Worm (Caenorhabditis elegans): Measurements from ENCODE around the gene Y39G8B.7.

The Y39G8B.7 gene

DNA sequence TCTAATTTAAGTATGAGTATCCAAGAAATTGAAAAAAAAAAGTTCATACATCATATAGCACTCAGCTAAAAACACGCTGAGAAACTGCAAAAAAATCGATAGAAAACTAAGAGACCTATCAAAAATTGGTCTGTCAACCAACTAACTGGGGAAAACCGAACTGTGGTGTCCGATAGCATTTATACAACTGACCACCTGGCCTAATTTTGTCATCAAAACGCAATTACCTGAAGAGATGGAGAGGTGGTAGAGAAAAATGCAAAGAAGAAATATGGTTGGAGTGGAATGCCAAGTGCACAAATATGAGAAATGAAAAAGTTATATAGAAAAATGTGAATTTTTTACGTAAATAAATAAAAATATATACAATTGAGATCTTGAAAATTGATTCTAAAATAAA lies 21.3 kb downstream of the Y39G8B.7 start, which contains the start of gene Y39G8B.1:
Y39G8B.1 (minus strand) TSS at position 299 of the 400 bp plus-strand sequence.
- TF ChIP-seq ceh-9 (tag; optimal IDR thresholded peaks at IDR 0.05) (no peak), mml-1 (tag; optimal IDR thresholded peaks at IDR 0.05) (no peak), snpc-4 (tag; optimal IDR thresholded peaks at IDR 0.05) (no peak), nhr-23 (tag; optimal IDR thresholded peaks at IDR 0.05) (peak; percentile 43), sea-2 (GFP tag; optimal IDR thresholded peaks at IDR 0.05) (no peak), lin-15B (tag; optimal IDR thresholded peaks at IDR 0.05) (no peak), tbx-2 (tag; optimal IDR thresholded peaks at IDR 0.05) (no peak), ceh-28 (tag; optimal IDR thresholded peaks at IDR 0.05) (peak; percentile 7), nhr-43 (tag; optimal IDR thresholded peaks at IDR 0.05; ENCODE audit: poor library complexity, severe bottlenecking) (no peak), skn-1 (tag; optimal IDR thresholded peaks at IDR 0.05) (peak; percentile 3), nhr-76 (tag; optimal IDR thresholded peaks at IDR 0.05) (no peak), mdl-1 (tag; optimal IDR thresholded peaks at IDR 0.05) (no peak), pha-4 (tag; optimal IDR thresholded peaks at IDR 0.05) (peak; percentile 5), nhr-237 (tag; optimal IDR thresholded peaks at IDR 0.05) (no peak), elt-1 (tag; optimal IDR thresholded peaks at IDR 0.05) (no peak), fkh-2 (tag; optimal IDR thresholded peaks at IDR 0.05) (no peak), egl-27 (tag; optimal IDR thresholded peaks at IDR 0.05) (no peak), nfya-1 (tag; optimal IDR thresholded peaks at IDR 0.05; ENCODE audit: insufficient read depth) (no peak), nhr-25 (tag; optimal IDR thresholded peaks at IDR 0.05) (no peak), fos-1 (tag; optimal IDR thresholded peaks at IDR 0.05) (no peak), ama-1 (optimal IDR thresholded peaks at IDR 0.05) (no peak), zag-1 (tag; optimal IDR thresholded peaks at IDR 0.05) (no peak), eor-1 (tag; optimal IDR thresholded peaks at IDR 0.05) (no peak), nhr-11 (tag; optimal IDR thresholded peaks at IDR 0.05) (no peak), fkh-10 (GFP tag; optimal IDR thresholded peaks at IDR 0.05) (no peak), lin-39 (tag; optimal IDR thresholded peaks at IDR 0.05) (no peak), unc-39 (tag; optimal IDR thresholded peaks at IDR 0.05) (no peak), hmg-11 (tag; optimal IDR thresholded peaks at IDR 0.05) (no peak), nhr-67 (tag; optimal IDR thresholded peaks at IDR 0.05) (no peak), ztf-11 (tag; optimal IDR thresholded peaks at IDR 0.05) (no peak), egl-5 (tag; optimal IDR thresholded peaks at IDR 0.05) (no peak), aly-2 (tag; optimal IDR thresholded peaks at IDR 0.05) (no peak), pqm-1 (tag; optimal IDR thresholded peaks at IDR 0.05) (peak; percentile 24), ZK546.5 (tag; optimal IDR thresholded peaks at IDR 0.05) (no peak), R02D3.7 (tag; optimal IDR thresholded peaks at IDR 0.05) (no peak), unc-62 (GFP tag; optimal IDR thresholded peaks at IDR 0.05) (no peak), ceh-16 (tag; optimal IDR thresholded peaks at IDR 0.05) (no peak), nhr-12 (tag; optimal IDR thresholded peaks at IDR 0.05) (no peak), ztf-4 (tag; optimal IDR thresholded peaks at IDR 0.05) (no peak), elt-2 (tag; optimal IDR thresholded peaks at IDR 0.05) (peak; percentile 52), jun-1 (tag; optimal IDR thresholded peaks at IDR 0.05) (no peak), nhr-77 (tag; optimal IDR thresholded peaks at IDR 0.05) (no peak), nhr-28 (tag; optimal IDR thresholded peaks at IDR 0.05) (no peak), ceh-82 (tag; optimal IDR thresholded peaks at IDR 0.05) (no peak), daf-12 (tag; optimal IDR thresholded peaks at IDR 0.05) (no peak), elt-3 (tag; optimal IDR thresholded peaks at IDR 0.05) (no peak), lsy-12 (tag; optimal IDR thresholded peaks at IDR 0.05) (no peak)

DNA sequence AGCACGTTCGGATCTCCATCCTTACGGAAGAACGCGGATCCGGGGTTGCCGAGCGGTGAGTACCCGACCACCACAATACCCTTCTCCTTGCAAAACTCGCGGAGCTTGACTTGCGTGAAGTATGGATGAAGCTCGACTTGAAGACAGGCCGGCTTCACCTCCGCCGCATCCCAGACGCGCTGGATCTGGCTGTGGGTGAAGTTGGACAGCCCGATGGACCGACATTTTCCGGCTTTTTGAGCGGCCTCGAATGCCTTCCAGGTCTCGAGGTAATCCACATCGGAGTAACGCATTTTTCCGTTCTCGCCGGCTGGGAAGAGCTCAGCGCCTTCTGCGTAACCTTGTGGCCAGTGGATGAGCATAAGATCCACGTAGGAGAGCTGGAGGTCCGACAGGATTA lies 22.6 kb downstream of the Y39G8B.7 start:
- TF ChIP-seq nhr-28 (tag; optimal IDR thresholded peaks at IDR 0.05) (no peak), elt-3 (tag; optimal IDR thresholded peaks at IDR 0.05) (no peak), ama-1 (optimal IDR thresholded peaks at IDR 0.05) (no peak), lsy-12 (tag; optimal IDR thresholded peaks at IDR 0.05) (no peak)

All from whole organism, L3 larva.